Worm (Caenorhabditis elegans): ENCODE results near the gene mam-7.

The mam-7 gene

DNA sequence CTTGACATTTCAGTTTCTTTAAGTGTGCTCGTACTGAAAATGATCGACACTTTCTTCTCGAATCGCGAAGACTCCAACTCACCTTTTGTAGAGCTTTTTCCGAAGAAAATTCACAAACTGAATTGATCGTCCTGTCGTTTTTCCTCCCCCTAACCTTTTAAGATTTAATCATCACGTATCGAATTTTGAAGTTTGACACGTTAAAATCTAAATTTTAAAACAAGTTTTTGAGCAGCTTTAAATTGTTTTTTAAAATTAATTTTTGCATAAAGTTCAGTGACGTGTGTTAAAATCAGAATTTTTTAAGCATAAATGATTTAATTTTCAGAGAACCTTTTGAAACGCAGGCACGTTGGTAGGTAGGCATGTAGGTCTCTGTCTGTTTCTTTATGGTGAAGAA lies 1.6 kb upstream of the mam-7 start, which contains the start of gene alg-4:
alg-4 (minus strand) TSS at position 101 of the 400 bp plus-strand sequence.
- TF ChIP-seq B0336.3 (GFP tag; IDR thresholded peaks at IDR 0.05) (no peak), ztf-22 (GFP tag; optimal IDR thresholded peaks at IDR 0.05) (no peak), madf-10 (tag; optimal IDR thresholded peaks at IDR 0.05) (no peak), ztf-3 (GFP tag; optimal IDR thresholded peaks at IDR 0.05) (no peak), zim-3 (tag; optimal IDR thresholded peaks at IDR 0.05) (no peak), him-1 (tag; optimal IDR thresholded peaks at IDR 0.05) (no peak), ztf-18 (tag; optimal IDR thresholded peaks at IDR 0.05) (no peak), hrde-1 (tag; optimal IDR thresholded peaks at IDR 0.05; ENCODE audit: borderline replicate concordance) (no peak), F57C9.4 (tag; optimal IDR thresholded peaks at IDR 0.05) (no peak), dpff-1 (tag; optimal IDR thresholded peaks at IDR 0.05) (no peak), bed-1 (GFP tag; IDR thresholded peaks at IDR 0.05) (no peak), attf-5 (GFP tag; optimal IDR thresholded peaks at IDR 0.05) (no peak), F37B4.10 (GFP tag; IDR thresholded peaks at IDR 0.05) (no peak)

- no peak for TF ChIP-seq hmg-1.2 (GFP tag; IDR thresholded peaks at IDR 0.05)
- TF ChIP-seq ceh-100 (GFP tag; IDR thresholded peaks at IDR 0.05): no peak
- no peak for TF ChIP-seq F57A8.1 (GFP tag; optimal IDR thresholded peaks at IDR 0.05)
- no peak for TF ChIP-seq attf-3 (GFP tag; conservative IDR thresholded peaks at IDR 0.05)
Observed at ce11 chrIII:9899720-9900119, 6.8 kb downstream of the mam-7 start.

DNA sequence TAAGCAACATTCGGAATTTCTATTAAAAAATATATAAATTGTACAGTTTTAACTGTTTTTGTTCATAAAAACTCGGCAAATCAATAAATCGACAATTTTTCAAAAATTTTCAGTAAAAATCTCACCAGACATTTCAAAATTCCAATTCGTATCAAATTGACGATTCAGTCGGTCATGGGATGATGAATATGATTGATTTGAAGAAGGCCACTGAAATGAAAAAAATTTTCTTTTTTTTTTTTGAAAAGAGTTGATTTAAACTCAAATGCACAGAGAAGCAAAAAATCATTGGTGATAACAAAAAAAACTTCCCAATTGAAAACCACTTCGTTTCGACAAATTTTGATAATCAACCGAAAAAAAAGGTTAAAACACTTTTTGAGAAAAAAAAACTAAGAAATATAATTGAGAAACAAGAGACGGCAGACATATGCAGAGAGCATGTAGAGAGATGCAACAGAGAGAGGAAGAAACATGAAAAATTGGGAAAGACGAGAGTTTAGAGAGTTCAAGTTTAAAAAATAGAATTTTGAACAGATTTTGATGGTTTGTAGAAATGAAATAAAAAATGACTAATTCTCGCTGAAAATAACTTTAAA lies 10.8 kb downstream of the mam-7 start:
- TF ChIP-seq F33H1.4 (GFP tag; IDR thresholded peaks at IDR 0.05): no peak
- no peak for TF ChIP-seq cebp-1 (GFP tag; IDR thresholded peaks at IDR 0.05)
- TF ChIP-seq cebp-1 (tag; optimal IDR thresholded peaks at IDR 0.05): peak; percentile 29
- TF ChIP-seq ekl-4 (GFP tag; IDR thresholded peaks at IDR 0.05): no peak
- TF ChIP-seq lin-54 (GFP tag; optimal IDR thresholded peaks at IDR 0.05): no peak
- TF ChIP-seq hmg-1.2 (GFP tag; IDR thresholded peaks at IDR 0.05): peak; percentile 80
- TF ChIP-seq nhr-179 (tag; optimal IDR thresholded peaks at IDR 0.05): no peak
- TF ChIP-seq nhr-80 (tag; optimal IDR thresholded peaks at IDR 0.05): peak; percentile 85

DNA sequence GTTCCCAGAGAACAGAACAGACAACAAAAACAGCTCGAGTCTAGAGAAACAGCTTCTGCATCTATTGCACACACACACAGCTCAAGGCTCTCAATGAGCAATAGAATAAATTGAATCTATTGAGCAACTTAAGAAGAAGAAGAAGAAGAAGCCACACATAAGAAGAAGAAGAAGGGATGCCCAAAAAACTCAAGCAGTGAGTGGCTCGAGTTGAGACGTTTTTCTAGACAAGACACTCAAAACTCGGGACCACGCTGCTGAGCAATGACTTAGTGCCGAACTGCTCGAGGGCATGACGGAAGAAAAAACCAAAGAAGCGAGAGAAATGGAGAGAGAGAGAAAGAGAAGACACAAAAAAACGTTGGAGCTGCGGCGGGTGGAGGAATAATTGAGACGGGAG lies 12.4 kb downstream of the mam-7 start:
- TF ChIP-seq akir-1 (GFP tag; optimal IDR thresholded peaks at IDR 0.05) (no peak), zim-3 (tag; optimal IDR thresholded peaks at IDR 0.05) (no peak), C06A6.2 (GFP tag; conservative IDR thresholded peaks at IDR 0.05) (no peak), pha-4 (tag; optimal IDR thresholded peaks at IDR 0.05) (no peak), cebp-2 (GFP tag; IDR thresholded peaks at IDR 0.05) (no peak), nhr-80 (tag; optimal IDR thresholded peaks at IDR 0.05) (peak; percentile 19), C17E4.6 (GFP tag; IDR thresholded peaks at IDR 0.05) (no peak), somi-1 (GFP tag; optimal IDR thresholded peaks at IDR 0.05) (peak; percentile 0), ceh-40 (GFP tag; IDR thresholded peaks at IDR 0.05) (no peak), lin-54 (GFP tag; optimal IDR thresholded peaks at IDR 0.05) (no peak), K12H6.12 (tag; optimal IDR thresholded peaks at IDR 0.05) (peak; percentile 34), sdz-38 (tag; optimal IDR thresholded peaks at IDR 0.05) (no peak), ztf-25 (GFP tag; IDR thresholded peaks at IDR 0.05) (no peak), mxl-1 (tag; optimal IDR thresholded peaks at IDR 0.05) (no peak), let-607 (tag; optimal IDR thresholded peaks at IDR 0.05) (no peak), cebp-1 (GFP tag; IDR thresholded peaks at IDR 0.05) (no peak), cebp-1 (tag; optimal IDR thresholded peaks at IDR 0.05) (peak; percentile 30), Y79H2A.3 (GFP tag; conservative IDR thresholded peaks at IDR 0.05) (no peak), ceh-91 (GFP tag; IDR thresholded peaks at IDR 0.05) (no peak), zfh-2 (GFP tag; conservative IDR thresholded peaks at IDR 0.05) (peak; percentile 80), tbx-9 (tag; optimal IDR thresholded peaks at IDR 0.05; ENCODE audit: borderline replicate concordance) (no peak), hlh-26 (GFP tag; conservative IDR thresholded peaks at IDR 0.05) (no peak), ztf-26 (tag; optimal IDR thresholded peaks at IDR 0.05) (no peak), ceh-27 (GFP tag; optimal IDR thresholded peaks at IDR 0.05) (no peak), xnd-1 (tag; optimal IDR thresholded peaks at IDR 0.05) (no peak), Y67H2A.10 (GFP tag; conservative IDR thresholded peaks at IDR 0.05) (no peak)
